Worm (Caenorhabditis elegans): ENCODE results near the gene cdh-4.

DNA sequence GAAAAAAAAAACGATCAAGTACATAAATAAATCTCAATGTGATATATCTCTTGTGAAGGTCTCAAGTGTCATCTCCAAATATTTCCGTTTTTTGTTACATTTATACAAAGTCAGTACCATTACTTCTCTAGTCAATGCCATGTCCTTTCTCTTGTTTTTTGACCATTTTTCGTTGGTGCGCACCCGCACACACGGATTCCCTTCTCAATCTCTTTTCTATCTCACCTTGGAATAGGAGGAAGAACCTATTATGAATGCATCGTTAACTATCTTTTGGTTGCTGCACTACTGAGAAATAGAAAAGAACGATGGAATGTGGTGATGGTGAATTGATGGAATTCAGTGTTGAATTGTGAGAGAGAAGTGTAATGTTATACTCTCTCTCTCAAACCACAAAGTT is 2.4 kb upstream of the cdh-4 start:
- no peak for TF ChIP-seq tra-4 (tag; optimal IDR thresholded peaks at IDR 0.05)
- TF ChIP-seq ama-1 (optimal IDR thresholded peaks at IDR 0.05), result no peak
- no peak for TF ChIP-seq tbx-37 (GFP tag; conservative IDR thresholded peaks at IDR 0.05)
- no peak for TF ChIP-seq aly-1 (tag; optimal IDR thresholded peaks at IDR 0.05)
- TF ChIP-seq ceh-36 (tag; optimal IDR thresholded peaks at IDR 0.05), result no peak
- TF ChIP-seq tbx-11 (GFP tag; IDR thresholded peaks at IDR 0.05), result no peak
- TF ChIP-seq B0310.2 (tag; optimal IDR thresholded peaks at IDR 0.05), result no peak
